Worm (Caenorhabditis elegans) whole organism, early embryonic: ENCODE results near the gene R12A1.3.

Source experiments
- B0310.2 ChIP-seq: sonication (generic microtip); optimal IDR thresholded peaks from 2 replicates; lab custom pipeline; 2016; ENCODE audit warnings: mild to moderate bottlenecking, missing genetic modification characterization, missing compliant biosample characterization
- ets-7 ChIP-seq: sonication (generic microtip); optimal IDR thresholded peaks from 2 replicates; lab custom pipeline; 2016; ENCODE audit warnings: missing genotype, missing genetic modification characterization, missing compliant biosample characterization
- pes-1 ChIP-seq: fragments of 200-800 bp; sonication (Bioruptor generic); IDR thresholded peaks from 2 replicates; pipeline ENCODE4 v1.3.6; 2022; ENCODE audit warnings: missing genetic modification reagents, missing genetic modification characterization, missing compliant biosample characterization

- no peak for TF ChIP-seq B0310.2 (tag; lab: Kevin White, UChicago)
- no peak for TF ChIP-seq pes-1 (GFP tag; lab: Robert Waterston, UW)
- no peak for TF ChIP-seq ets-7 (tag; lab: Kevin White, UChicago)
These were observed 7.2 kb upstream of the R12A1.3 start for ce11 chrV:1432500-1433418.
